Fruit fly (Drosophila melanogaster) whole organism, embryonic: ENCODE results near the gene CG3634.

Experiments
- Bgb ChIP-seq: fragments of 200-800 bp; sonication (Bioruptor generic); IDR thresholded peaks from 2 replicates; pipeline ENCODE4 v1.3.6; 2022; ENCODE audit warnings: missing biosample characterization, missing genetic modification characterization; ENCODE audit not compliant: partially characterized antibody
- CG12071 ChIP-seq: fragments of 200-800 bp; sonication (Bioruptor generic); optimal IDR thresholded peaks from 3 replicates; lab custom pipeline; 2018; ENCODE audit warnings: missing biosample characterization, mild to moderate bottlenecking, missing genetic modification characterization
- CG13287 ChIP-seq: fragments of 200-800 bp; sonication (Bioruptor generic); IDR thresholded peaks from 2 replicates; pipeline ENCODE4 v1.3.6; 2022; ENCODE audit warnings: missing biosample characterization, missing genetic modification characterization; ENCODE audit not compliant: partially characterized antibody
- CG14860 ChIP-seq: fragments of 200-800 bp; sonication (Bioruptor generic); IDR thresholded peaks from 3 replicates; pipeline ENCODE4 v1.3.6; 2022; ENCODE audit warnings: missing biosample characterization, missing genetic modification characterization; ENCODE audit not compliant: partially characterized antibody
- CG15011 ChIP-seq: fragments of 200-800 bp; sonication (Bioruptor generic); optimal IDR thresholded peaks from 3 replicates; lab custom pipeline; 2018; ENCODE audit warnings: missing biosample characterization, mild to moderate bottlenecking, missing genetic modification characterization
- CG1529 ChIP-seq: fragments of 200-800 bp; sonication (Bioruptor generic); optimal IDR thresholded peaks from 3 replicates; lab custom pipeline; 2018; ENCODE audit warnings: missing biosample characterization, missing genetic modification characterization
- CG1603 ChIP-seq: fragments of 200-800 bp; sonication (Bioruptor generic); optimal IDR thresholded peaks from 2 replicates; lab custom pipeline; 2019; ENCODE audit warnings: missing biosample characterization, mild to moderate bottlenecking, missing genetic modification characterization, moderate library complexity
- CG16813 ChIP-seq: fragments of 200-800 bp; sonication (Bioruptor generic); IDR thresholded peaks from 3 replicates; pipeline ENCODE4 v1.3.6; 2022; ENCODE audit warnings: missing biosample characterization, missing genetic modification characterization; ENCODE audit not compliant: partially characterized antibody
- CG17186 ChIP-seq: fragments of 200-800 bp; sonication (Bioruptor generic); optimal IDR thresholded peaks from 3 replicates; lab custom pipeline; 2017; ENCODE audit warnings: missing biosample characterization, missing genetic modification reagents, missing genetic modification characterization
- CG2116 ChIP-seq: fragments of 200-800 bp; sonication (Bioruptor generic); optimal IDR thresholded peaks from 3 replicates; lab custom pipeline; 2018; ENCODE audit warnings: missing biosample characterization, mild to moderate bottlenecking, missing genetic modification characterization
- CG2129 ChIP-seq: fragments of 200-800 bp; sonication (Bioruptor generic); IDR thresholded peaks from 2 replicates; pipeline ENCODE4 v1.3.6; 2022; ENCODE audit warnings: missing biosample characterization, missing genetic modification characterization; ENCODE audit not compliant: partially characterized antibody
- CG2712 ChIP-seq: fragments of 200-800 bp; optimal IDR thresholded peaks from 3 replicates; lab custom pipeline; 2019; ENCODE audit warnings: missing biosample characterization, mild to moderate bottlenecking, missing genetic modification characterization, moderate library complexity
- CG34224 ChIP-seq: fragments of 200-800 bp; sonication (Bioruptor generic); IDR thresholded peaks from 3 replicates; pipeline ENCODE4 v1.3.6; 2022; ENCODE audit warnings: missing biosample characterization, missing genetic modification characterization; ENCODE audit not compliant: partially characterized antibody
- CG3847 ChIP-seq: fragments of 200-800 bp; sonication (Bioruptor generic); IDR thresholded peaks from 2 replicates; pipeline ENCODE4 v1.3.6; 2022; ENCODE audit warnings: missing biosample characterization, missing genetic modification characterization
- CG4424 ChIP-seq: fragments of 200-800 bp; sonication (Bioruptor generic); optimal IDR thresholded peaks from 3 replicates; lab custom pipeline; 2016; ENCODE audit warnings: missing biosample characterization, missing genetic modification characterization
- CG4617 ChIP-seq: fragments of 200-800 bp; sonication (Bioruptor generic); optimal IDR thresholded peaks from 3 replicates; lab custom pipeline; 2016; ENCODE audit warnings: missing biosample characterization, missing genetic modification characterization, borderline replicate concordance
- CG6854 ChIP-seq: fragments of 200-800 bp; sonication (Bioruptor generic); optimal IDR thresholded peaks from 3 replicates; lab custom pipeline; 2017; ENCODE audit warnings: missing biosample characterization, mild to moderate bottlenecking, missing genetic modification characterization
- CG7372 ChIP-seq: fragments of 200-800 bp; sonication (Bioruptor generic); IDR thresholded peaks from 2 replicates; pipeline ENCODE4 v1.3.6; 2022; ENCODE audit warnings: missing biosample characterization, missing genetic modification characterization
- CG7839 ChIP-seq: fragments of 200-800 bp; sonication (Bioruptor generic); optimal IDR thresholded peaks from 3 replicates; lab custom pipeline; 2018; ENCODE audit warnings: missing biosample characterization, mild to moderate bottlenecking, missing genetic modification characterization, moderate library complexity
- CG8089 ChIP-seq: fragments of 200-800 bp; sonication (Bioruptor generic); optimal IDR thresholded peaks from 3 replicates; lab custom pipeline; 2016; ENCODE audit warnings: missing biosample characterization, missing genetic modification characterization
- D19A ChIP-seq: fragments of 200-800 bp; optimal IDR thresholded peaks from 3 replicates; lab custom pipeline; 2019; ENCODE audit warnings: missing biosample characterization, mild to moderate bottlenecking, missing genetic modification characterization, moderate library complexity
- Dll ChIP-seq: fragments of 200-800 bp; sonication (Bioruptor generic); IDR thresholded peaks from 4 replicates; pipeline ENCODE4 v1.3.6; 2022; ENCODE audit warnings: missing biosample characterization, missing genetic modification characterization; ENCODE audit not compliant: partially characterized antibody
- Elba2 ChIP-seq: fragments of 200-800 bp; sonication (Bioruptor generic); optimal IDR thresholded peaks from 3 replicates; lab custom pipeline; 2016; ENCODE audit warnings: missing biosample characterization, missing genetic modification characterization
- Fer1 ChIP-seq: fragments of 200-800 bp; sonication (Bioruptor generic); optimal IDR thresholded peaks from 2 replicates; lab custom pipeline; 2017; ENCODE audit warnings: missing biosample characterization, mild to moderate bottlenecking, missing genetic modification characterization
- Hand ChIP-seq: fragments of 200-800 bp; sonication (Bioruptor generic); optimal IDR thresholded peaks from 2 replicates; lab custom pipeline; 2017; ENCODE audit warnings: mild to moderate bottlenecking, missing biosample characterization, missing genetic modification reagents, missing genetic modification characterization
- Lim3 ChIP-seq: fragments of 200-800 bp; sonication (Bioruptor generic); IDR thresholded peaks from 2 replicates; pipeline ENCODE4 v1.3.6; 2022; ENCODE audit warnings: missing biosample characterization, missing genetic modification characterization
- MBD-R2 ChIP-seq: fragments of 200-800 bp; sonication (Bioruptor generic); IDR thresholded peaks from 2 replicates; pipeline ENCODE4 v1.3.6; 2022; ENCODE audit warnings: missing biosample characterization, missing genetic modification characterization
- ato ChIP-seq: fragments of 200-800 bp; sonication (Bioruptor generic); IDR thresholded peaks from 2 replicates; pipeline ENCODE4 v1.3.6; 2022; ENCODE audit warnings: missing biosample characterization, missing genetic modification characterization; ENCODE audit not compliant: partially characterized antibody
- bbx ChIP-seq: fragments of 200-800 bp; sonication (Bioruptor generic); IDR thresholded peaks from 2 replicates; pipeline ENCODE4 v1.3.6; 2022; ENCODE audit warnings: missing biosample characterization, missing genetic modification characterization; ENCODE audit not compliant: partially characterized antibody
- bsh ChIP-seq, 2 experiments: fragments of 200-800 bp; sonication (Bioruptor generic); optimal IDR thresholded peaks; 2 replicates each; lab custom pipeline; 2017 to 2018; ENCODE audit warnings: mild to moderate bottlenecking in 2 of 2, missing biosample characterization in 2 of 2, missing genetic modification characterization in 2 of 2, moderate library complexity in 1 of 2
- chinmo ChIP-seq: fragments of 200-800 bp; sonication (Bioruptor generic); IDR thresholded peaks from 4 replicates; pipeline ENCODE4 v1.3.6; 2022; ENCODE audit warnings: missing biosample characterization, missing genetic modification characterization; ENCODE audit not compliant: partially characterized antibody
- dm ChIP-seq: fragments of 200-800 bp; sonication (Bioruptor generic); optimal IDR thresholded peaks from 3 replicates; lab custom pipeline; 2016; ENCODE audit warnings: missing biosample characterization, missing genetic modification characterization
- fd64A ChIP-seq: fragments of 200-800 bp; sonication (Bioruptor generic); optimal IDR thresholded peaks from 3 replicates; lab custom pipeline; 2018; ENCODE audit warnings: missing biosample characterization, mild to moderate bottlenecking, missing genetic modification characterization
- h ChIP-seq: fragments of >200 bp; optimal IDR thresholded peaks from 2 replicates; lab custom pipeline; 2017
- hbn ChIP-seq: fragments of 200-800 bp; sonication (Bioruptor generic); IDR thresholded peaks from 2 replicates; pipeline ENCODE4 v1.3.6; 2022; ENCODE audit warnings: missing biosample characterization, missing genetic modification characterization; ENCODE audit not compliant: partially characterized antibody
- inv ChIP-seq: fragments of 200-800 bp; sonication (Bioruptor generic); IDR thresholded peaks from 2 replicates; pipeline ENCODE4 v1.3.6; 2022; ENCODE audit warnings: missing biosample characterization, missing genetic modification characterization; ENCODE audit not compliant: partially characterized antibody
- kah ChIP-seq: fragments of 200-800 bp; sonication (Bioruptor generic); optimal IDR thresholded peaks from 2 replicates; lab custom pipeline; 2018; ENCODE audit warnings: missing biosample characterization, mild to moderate bottlenecking, missing genetic modification characterization
- knrl ChIP-seq: fragments of 200-800 bp; sonication (Bioruptor generic); IDR thresholded peaks from 3 replicates; pipeline ENCODE4 v1.3.6; 2022; ENCODE audit warnings: missing biosample characterization, missing genetic modification characterization; ENCODE audit not compliant: partially characterized antibody
- mirr ChIP-seq: fragments of 200-800 bp; sonication (Bioruptor generic); optimal IDR thresholded peaks from 3 replicates; lab custom pipeline; 2018; ENCODE audit warnings: missing biosample characterization, mild to moderate bottlenecking, missing genetic modification characterization
- mld ChIP-seq: fragments of 200-800 bp; sonication (Bioruptor generic); IDR thresholded peaks from 3 replicates; pipeline ENCODE4 v1.3.6; 2022; ENCODE audit warnings: missing biosample characterization, missing genetic modification characterization; ENCODE audit not compliant: partially characterized antibody
- nom ChIP-seq: fragments of 200-800 bp; sonication (Bioruptor generic); optimal IDR thresholded peaks from 2 replicates; lab custom pipeline; 2017; ENCODE audit warnings: missing biosample characterization, missing genetic modification characterization, mild to moderate bottlenecking, moderate library complexity, missing genetic modification reagents
- oc ChIP-seq: fragments of 200-800 bp; sonication (Bioruptor generic); optimal IDR thresholded peaks from 2 replicates; lab custom pipeline; 2018; ENCODE audit warnings: missing biosample characterization, mild to moderate bottlenecking, missing genetic modification characterization, moderate library complexity
- pan ChIP-seq, 4 experiments: fragments of >200 bp in 3 of 4; fragments of 200-800 bp in 1 of 4; sonication (Bioruptor generic) in 1 of 4; optimal IDR thresholded peaks in 3 of 4; IDR thresholded peaks in 1 of 4; 2 replicates each; pipeline versions ENCODE4 v1.3.6 to Lab custom; 2017 to 2022; ENCODE audit warnings: missing biosample characterization in 2 of 4, missing genetic modification characterization in 2 of 4, mixed read lengths in 1 of 4
- seq ChIP-seq: fragments of 200-800 bp; sonication (Bioruptor generic); IDR thresholded peaks from 2 replicates; pipeline ENCODE4 v1.3.6; 2022; ENCODE audit warnings: missing biosample characterization, missing genetic modification characterization
- slp2 ChIP-seq: fragments of 200-800 bp; sonication (Bioruptor generic); optimal IDR thresholded peaks from 2 replicates; lab custom pipeline; 2016; ENCODE audit warnings: missing biosample characterization, missing genetic modification characterization
- sna ChIP-seq: fragments of 200-800 bp; sonication (Bioruptor generic); IDR thresholded peaks from 2 replicates; pipeline ENCODE4 v1.3.6; 2022; ENCODE audit warnings: missing biosample characterization, missing genetic modification characterization; ENCODE audit not compliant: partially characterized antibody
- z ChIP-seq: fragments of 200-800 bp; sonication (Bioruptor generic); IDR thresholded peaks from 3 replicates; pipeline ENCODE4 v1.3.6; 2022; ENCODE audit warnings: missing biosample characterization, missing genetic modification characterization
- zen2 ChIP-seq: fragments of 200-800 bp; sonication (Bioruptor generic); IDR thresholded peaks from 3 replicates; pipeline ENCODE4 v1.3.6; 2022; ENCODE audit warnings: missing biosample characterization, missing genetic modification characterization; ENCODE audit not compliant: partially characterized antibody

Gene CG3634

dm6 chr3L:20787835-20788380 lies 21.2 kb downstream of the CG3634 start, which contains the start of gene CG11396 (continued):
- peak; percentile 90 for TF ChIP-seq CG16813
- no peak for TF ChIP-seq CG12071 (GFP tag; lab: Kevin White, UChicago)
- TF ChIP-seq D19A (tag; lab: Kevin White, UChicago) = no peak
- TF ChIP-seq CG34224 (GFP tag; lab: Robert Waterston, UW) = peak; percentile 95
- no peak for TF ChIP-seq slp2 (GFP tag; lab: Kevin White, UChicago)
- no peak for TF ChIP-seq CG7372 (GFP tag; lab: Robert Waterston, UW)
- TF ChIP-seq CG1603 (tag; lab: Kevin White, UChicago) = peak; percentile 46
- peak; percentile 22 for TF ChIP-seq CG2712 (tag; lab: Kevin White, UChicago)
- TF ChIP-seq seq = no peak
- TF ChIP-seq zen2 = peak; percentile 94
- peak; percentile 95 for TF ChIP-seq ato (GFP tag; lab: Robert Waterston, UW)
- peak; percentile 4 for TF ChIP-seq CG17186 (GFP tag; lab: Kevin White, UChicago)
- TF ChIP-seq bsh (GFP tag; optimal IDR thresholded peaks at IDR 0.05; lab: Kevin White, UChicago) = no peak
- TF ChIP-seq CG13287 (GFP tag; lab: Robert Waterston, UW) = peak; percentile 97
- peak; percentile 96 for TF ChIP-seq hbn
- no peak for TF ChIP-seq Lim3 (GFP tag; lab: Robert Waterston, UW)
- no peak for TF ChIP-seq CG8089 (GFP tag; lab: Kevin White, UChicago)
- TF ChIP-seq knrl (GFP tag; lab: Robert Waterston, UW) = peak; percentile 93
- peak; percentile 59 for TF ChIP-seq CG2116 (GFP tag; lab: Kevin White, UChicago)
- peak; percentile 13 for TF ChIP-seq Fer1
- peak; percentile 97 for TF ChIP-seq Bgb (GFP tag; lab: Robert Waterston, UW)
- no peak for TF ChIP-seq Hand (GFP tag; lab: Kevin White, UChicago)
- peak; percentile 91 for TF ChIP-seq mld (GFP tag; lab: Robert Waterston, UW)
- peak; percentile 97 for TF ChIP-seq chinmo
- no peak for TF ChIP-seq dm (GFP tag; lab: Kevin White, UChicago)
- TF ChIP-seq CG1529 = no peak
- peak; percentile 90 for TF ChIP-seq inv (GFP tag; lab: Robert Waterston, UW)
- no peak for TF ChIP-seq Elba2 (GFP tag; lab: Kevin White, UChicago)
- peak; percentile 8 for TF ChIP-seq nom (GFP tag; lab: Kevin White, UChicago)
- TF ChIP-seq kah (GFP tag; lab: Kevin White, UChicago) = no peak
- no peak for TF ChIP-seq CG15011 (GFP tag; lab: Kevin White, UChicago)
- peak; percentile 74 for TF ChIP-seq CG2129 (GFP tag; lab: Robert Waterston, UW)
- TF ChIP-seq mirr (GFP tag; lab: Kevin White, UChicago) = no peak
- TF ChIP-seq Dll (GFP tag; lab: Robert Waterston, UW) = peak; percentile 94
- TF ChIP-seq oc (tag; lab: Kevin White, UChicago) = no peak
- TF ChIP-seq CG7839 = no peak
- TF ChIP-seq MBD-R2 (GFP tag; lab: Robert Waterston, UW) = peak; percentile 57
- no peak for TF ChIP-seq z
- peak; percentile 24; the same call in 1 of the 2 replicates for TF ChIP-seq CG3847 (GFP tag; lab: Robert Waterston, UW)
- no peak for TF ChIP-seq CG4424 (GFP tag; lab: Kevin White, UChicago)
- TF ChIP-seq CG6854 (GFP tag; lab: Kevin White, UChicago) = no peak
- TF ChIP-seq h (lab: Kevin White, UChicago) = no peak
- no peak for TF ChIP-seq fd64A (GFP tag; lab: Kevin White, UChicago)
- TF ChIP-seq bbx = peak; percentile 97
- peak; percentile 88 for TF ChIP-seq sna (GFP tag; lab: Robert Waterston, UW)
- TF ChIP-seq CG4617 (GFP tag; lab: Kevin White, UChicago) = peak; percentile 33
- peak; percentile 86 for TF ChIP-seq CG14860 (GFP tag; lab: Robert Waterston, UW)
- no peak for TF ChIP-seq pan (optimal IDR thresholded peaks at IDR 0.05; lab: Kevin White, UChicago)
- TF ChIP-seq pan (GFP tag; optimal IDR thresholded peaks at IDR 0.05 in 1 of 2, IDR thresholded peaks at IDR 0.05 in 1 of 2) = no peak
